Fruit fly (Drosophila melanogaster): ENCODE results near the gene Nmt.

DNA sequence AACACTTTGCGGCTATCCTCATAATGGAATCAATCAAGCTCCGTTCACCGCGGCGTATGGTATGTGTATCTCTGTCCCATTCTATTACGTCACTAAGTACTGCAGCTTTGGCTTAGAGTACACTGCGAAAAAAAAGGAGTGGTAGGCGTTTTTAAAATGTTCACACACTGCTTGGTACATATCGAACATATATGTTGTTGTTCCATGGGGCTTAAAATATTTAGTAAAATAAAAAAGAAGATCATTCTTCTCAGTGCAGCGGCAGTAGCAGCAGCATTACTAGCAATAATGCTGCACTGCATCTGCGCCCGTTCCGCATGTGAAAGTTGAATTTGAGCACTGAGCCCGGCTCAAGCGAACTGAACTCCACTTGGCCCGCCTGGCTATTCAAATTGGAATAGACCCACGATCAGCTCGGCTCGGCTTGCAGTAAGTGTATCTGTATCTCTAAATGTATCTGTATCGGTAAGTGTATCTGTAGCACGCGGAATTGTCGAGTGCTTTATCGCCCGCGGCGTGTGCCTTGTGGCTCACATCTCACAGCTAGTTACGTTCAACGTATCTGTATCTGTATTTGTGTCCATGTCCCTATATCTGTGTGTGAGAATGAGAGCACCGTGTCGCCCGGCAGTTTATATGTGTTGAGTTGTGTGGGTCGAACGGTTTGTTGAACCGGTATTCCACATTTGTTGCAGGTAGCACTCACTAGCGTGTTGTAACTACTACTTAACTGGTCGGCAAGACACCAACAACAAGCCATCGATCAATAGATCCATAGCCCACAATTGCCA is 24.8 kb downstream of the Nmt start:
- TF ChIP-seq CG8478 (optimal IDR thresholded peaks at IDR 0.05) (no peak), usp (GFP tag; optimal IDR thresholded peaks at IDR 0.05) (no peak), psq (optimal IDR thresholded peaks at IDR 0.05) (no peak), pan (optimal IDR thresholded peaks at IDR 0.05) (no peak), Dll (optimal IDR thresholded peaks at IDR 0.05) (no peak)
